Worm (Caenorhabditis elegans) whole organism, late embryonic: ENCODE results near the gene rpl-38.

Experiments
- ceh-18 ChIP-seq: sonication (generic microtip); optimal IDR thresholded peaks from 2 replicates; lab custom pipeline; 2016; ENCODE audit warnings: missing genetic modification characterization, missing compliant biosample characterization
- ceh-34 ChIP-seq: sonication (generic microtip); optimal IDR thresholded peaks from 2 replicates; lab custom pipeline; 2016; ENCODE audit warnings: mild to moderate bottlenecking, missing genetic modification characterization, missing compliant biosample characterization
- ceh-45 ChIP-seq: fragments of 200-800 bp; sonication (Bioruptor generic); IDR thresholded peaks from 2 replicates; pipeline ENCODE4 v1.3.6; 2022; ENCODE audit warnings: missing genetic modification reagents, missing genetic modification characterization, missing compliant biosample characterization
- gmeb-2 ChIP-seq: sonication (generic microtip); optimal IDR thresholded peaks from 2 replicates; lab custom pipeline; 2016; ENCODE audit warnings: missing genetic modification characterization, inconsistent platforms, missing compliant biosample characterization
- pha-2 ChIP-seq: sonication (generic microtip); optimal IDR thresholded peaks from 2 replicates; lab custom pipeline; 2017; ENCODE audit warnings: mild to moderate bottlenecking, missing genetic modification characterization, missing compliant biosample characterization
- unc-42 ChIP-seq: sonication (generic microtip); optimal IDR thresholded peaks from 2 replicates; lab custom pipeline; 2016; ENCODE audit warnings: missing genotype, missing genetic modification characterization, missing compliant biosample characterization

- no peak for TF ChIP-seq ceh-45 (GFP tag; lab: Robert Waterston, UW)
- TF ChIP-seq pha-2 (tag; lab: Kevin White, UChicago): no peak
- no peak for TF ChIP-seq gmeb-2 (tag; lab: Kevin White, UChicago)
- no peak for TF ChIP-seq ceh-34 (tag; lab: Kevin White, UChicago)
- TF ChIP-seq unc-42 (tag; lab: Kevin White, UChicago): no peak
- TF ChIP-seq ceh-18 (tag; lab: Kevin White, UChicago): no peak
These were observed 1.1 kb downstream of the rpl-38 start for ce11 chrV:15512856-15513756.
